Worm (Caenorhabditis elegans): ENCODE results near the gene acdh-11.

ce11 chrIII:10569246-10569645 lies 3.2 kb downstream of the acdh-11 start:
- no peak for TF ChIP-seq nhr-6 (tag; optimal IDR thresholded peaks at IDR 0.05)
- TF ChIP-seq nhr-77 (tag; optimal IDR thresholded peaks at IDR 0.05) = no peak
- TF ChIP-seq mdl-1 (tag; optimal IDR thresholded peaks at IDR 0.05) = no peak
- no peak for TF ChIP-seq crh-2 (tag; optimal IDR thresholded peaks at IDR 0.05)
- TF ChIP-seq ama-1 (optimal IDR thresholded peaks at IDR 0.05) = no peak
- no peak for TF ChIP-seq unc-62 (GFP tag; optimal IDR thresholded peaks at IDR 0.05)
- no peak for TF ChIP-seq nhr-12 (tag; optimal IDR thresholded peaks at IDR 0.05)
- TF ChIP-seq ztf-11 (tag; optimal IDR thresholded peaks at IDR 0.05) = no peak
- TF ChIP-seq snpc-4 (tag; optimal IDR thresholded peaks at IDR 0.05) = no peak
- no peak for TF ChIP-seq ZK546.5 (tag; optimal IDR thresholded peaks at IDR 0.05)
- no peak for TF ChIP-seq aly-2 (tag; optimal IDR thresholded peaks at IDR 0.05)

Data from whole organism, L2 larva.